Fruit fly (Drosophila melanogaster) whole organism, embryonic: ENCODE data around the gene CG14072.

Experiments used
- Adf1 ChIP-seq: fragments of 200-800 bp; sonication (Bioruptor generic); IDR thresholded peaks from 2 replicates; pipeline ENCODE4 v1.3.6; 2022; ENCODE audit warnings: missing biosample characterization, missing genetic modification characterization
- Atf6 ChIP-seq: fragments of 200-800 bp; sonication (Bioruptor generic); IDR thresholded peaks from 2 replicates; pipeline ENCODE4 v1.3.6; 2022; ENCODE audit warnings: missing biosample characterization, missing genetic modification characterization
- Bdp1 ChIP-seq: fragments of 200-800 bp; sonication (Bioruptor generic); optimal IDR thresholded peaks from 3 replicates; lab custom pipeline; 2016; ENCODE audit warnings: missing biosample characterization, missing genetic modification characterization
- BtbVII ChIP-seq: fragments of 200-800 bp; sonication (Bioruptor generic); optimal IDR thresholded peaks from 3 replicates; lab custom pipeline; 2017; ENCODE audit warnings: missing biosample characterization, mild to moderate bottlenecking, missing genetic modification characterization
- CG11093 ChIP-seq: fragments of 200-800 bp; sonication (Bioruptor generic); IDR thresholded peaks from 3 replicates; pipeline ENCODE4 v1.3.6; 2022; ENCODE audit warnings: missing biosample characterization, missing genetic modification characterization
- CG13775 ChIP-seq: fragments of 200-800 bp; sonication (Bioruptor generic); optimal IDR thresholded peaks from 3 replicates; lab custom pipeline; 2017; ENCODE audit warnings: missing biosample characterization, mild to moderate bottlenecking, missing genetic modification characterization
- CG14860 ChIP-seq: fragments of 200-800 bp; sonication (Bioruptor generic); IDR thresholded peaks from 3 replicates; pipeline ENCODE4 v1.3.6; 2022; ENCODE audit warnings: missing biosample characterization, missing genetic modification characterization; ENCODE audit not compliant: partially characterized antibody
- CG14965 ChIP-seq: fragments of 200-800 bp; sonication (Bioruptor generic); optimal IDR thresholded peaks from 2 replicates; lab custom pipeline; 2016; ENCODE audit warnings: missing biosample characterization, missing genetic modification characterization, borderline replicate concordance
- CG1603 ChIP-seq: fragments of 200-800 bp; sonication (Bioruptor generic); optimal IDR thresholded peaks from 2 replicates; lab custom pipeline; 2019; ENCODE audit warnings: missing biosample characterization, mild to moderate bottlenecking, missing genetic modification characterization, moderate library complexity
- CG16863 ChIP-seq: fragments of 200-800 bp; sonication (Bioruptor generic); optimal IDR thresholded peaks from 3 replicates; lab custom pipeline; 2016; ENCODE audit warnings: missing biosample characterization, missing genetic modification characterization
- CG17328 ChIP-seq: fragments of 200-800 bp; sonication (Bioruptor generic); IDR thresholded peaks from 2 replicates; pipeline ENCODE4 v1.3.6; 2022; ENCODE audit warnings: missing biosample characterization, missing genetic modification characterization
- CG18764 ChIP-seq: fragments of 200-800 bp; sonication (Bioruptor generic); optimal IDR thresholded peaks from 3 replicates; lab custom pipeline; 2016; ENCODE audit warnings: missing biosample characterization, missing genetic modification characterization
- CG4424 ChIP-seq: fragments of 200-800 bp; sonication (Bioruptor generic); optimal IDR thresholded peaks from 3 replicates; lab custom pipeline; 2016; ENCODE audit warnings: missing biosample characterization, missing genetic modification characterization
- CG4820 ChIP-seq: fragments of 200-800 bp; sonication (Bioruptor generic); optimal IDR thresholded peaks from 3 replicates; lab custom pipeline; 2016; ENCODE audit warnings: missing biosample characterization, missing genetic modification characterization
- CG7357 ChIP-seq: fragments of 200-800 bp; sonication (Bioruptor generic); IDR thresholded peaks from 3 replicates; pipeline ENCODE4 v1.3.6; 2022; ENCODE audit warnings: missing biosample characterization, missing genetic modification characterization
- CG8388 ChIP-seq: fragments of 200-800 bp; sonication (Bioruptor generic); optimal IDR thresholded peaks from 2 replicates; lab custom pipeline; 2019; ENCODE audit warnings: missing biosample characterization, mild to moderate bottlenecking, missing genetic modification characterization, moderate library complexity
- CHES-1-like ChIP-seq: fragments of 200-800 bp; sonication (Bioruptor generic); optimal IDR thresholded peaks from 2 replicates; lab custom pipeline; 2016; ENCODE audit warnings: missing biosample characterization, missing genetic modification characterization
- D19B ChIP-seq: fragments of 200-800 bp; sonication (Bioruptor generic); optimal IDR thresholded peaks from 2 replicates; lab custom pipeline; 2017; ENCODE audit warnings: missing biosample characterization, mild to moderate bottlenecking, missing genetic modification characterization
- Dad ChIP-seq: fragments of 200-800 bp; sonication (Bioruptor generic); optimal IDR thresholded peaks from 3 replicates; lab custom pipeline; 2016; ENCODE audit warnings: missing biosample characterization, missing genetic modification characterization
- Ets97D ChIP-seq: fragments of 200-800 bp; sonication (Bioruptor generic); optimal IDR thresholded peaks from 3 replicates; lab custom pipeline; 2016; ENCODE audit warnings: missing biosample characterization, missing genetic modification characterization
- H2.0 ChIP-seq: fragments of 200-800 bp; sonication (Bioruptor generic); IDR thresholded peaks from 2 replicates; pipeline ENCODE4 v1.3.6; 2022; ENCODE audit warnings: missing biosample characterization, missing genetic modification characterization
- HmgD ChIP-seq: fragments of 200-800 bp; sonication (Bioruptor generic); optimal IDR thresholded peaks from 3 replicates; lab custom pipeline; 2016; ENCODE audit warnings: missing biosample characterization, missing genetic modification characterization
- HmgZ ChIP-seq: fragments of 200-800 bp; sonication (Bioruptor generic); optimal IDR thresholded peaks from 2 replicates; lab custom pipeline; 2018; ENCODE audit warnings: missing biosample characterization, mild to moderate bottlenecking, missing genetic modification characterization
- MBD-R2 ChIP-seq: fragments of 200-800 bp; sonication (Bioruptor generic); IDR thresholded peaks from 2 replicates; pipeline ENCODE4 v1.3.6; 2022; ENCODE audit warnings: missing biosample characterization, missing genetic modification characterization
- Myb ChIP-seq: fragments of 200-800 bp; sonication (Bioruptor generic); optimal IDR thresholded peaks from 2 replicates; lab custom pipeline; 2016; ENCODE audit warnings: missing biosample characterization, missing genetic modification characterization
- NFAT ChIP-seq: fragments of 200-800 bp; sonication (Bioruptor generic); IDR thresholded peaks from 2 replicates; pipeline ENCODE4 v1.3.6; 2022; ENCODE audit warnings: missing biosample characterization, missing genetic modification characterization
- NfI ChIP-seq: fragments of 200-800 bp; sonication (Bioruptor generic); optimal IDR thresholded peaks from 3 replicates; lab custom pipeline; 2018; ENCODE audit warnings: missing biosample characterization, mild to moderate bottlenecking, missing genetic modification characterization, moderate library complexity
- Pdp1 ChIP-seq, 2 experiments: fragments of 200-800 bp; sonication (Bioruptor generic); optimal IDR thresholded peaks; 3 replicates each; lab custom pipeline; 2016; ENCODE audit warnings: missing biosample characterization in 2 of 2, missing genetic modification characterization in 2 of 2, mild to moderate bottlenecking in 1 of 2, moderate library complexity in 1 of 2
- Scr ChIP-seq: fragments of 200-800 bp; sonication (Bioruptor generic); IDR thresholded peaks from 2 replicates; pipeline ENCODE4 v1.3.6; 2022; ENCODE audit warnings: missing biosample characterization, missing genetic modification characterization; ENCODE audit not compliant: partially characterized antibody
- Tbp ChIP-seq: fragments of >200 bp; optimal IDR thresholded peaks from 2 replicates; lab custom pipeline; 2018; ENCODE audit warnings: missing biosample characterization, missing genetic modification characterization
- Trl ChIP-seq, 3 experiments: fragments of >200 bp in 2 of 3; fragments of 200-800 bp in 1 of 3; sonication (Bioruptor generic) in 1 of 3; optimal IDR thresholded peaks; 2 replicates in 1 of 3; 3 replicates in 2 of 3; lab custom pipeline; 2016 to 2017; ENCODE audit warnings: missing biosample characterization in 1 of 3, missing genetic modification characterization in 1 of 3
- ash1 ChIP-seq: fragments of 200-800 bp; sonication (Bioruptor generic); optimal IDR thresholded peaks from 2 replicates; lab custom pipeline; 2018; ENCODE audit warnings: missing biosample characterization, mild to moderate bottlenecking, missing genetic modification characterization
- chn ChIP-seq: fragments of 200-800 bp; sonication (Bioruptor generic); optimal IDR thresholded peaks from 2 replicates; lab custom pipeline; 2016; ENCODE audit warnings: missing biosample characterization, missing genetic modification characterization
- dan ChIP-seq: fragments of 200-800 bp; sonication (Bioruptor generic); IDR thresholded peaks from 2 replicates; pipeline ENCODE4 v1.3.6; 2022; ENCODE audit warnings: missing biosample characterization, missing genetic modification characterization
- dati ChIP-seq: fragments of 200-800 bp; sonication (Bioruptor generic); IDR thresholded peaks from 2 replicates; pipeline ENCODE4 v1.3.6; 2022; ENCODE audit warnings: missing biosample characterization, missing genetic modification characterization
- emc ChIP-seq: fragments of 200-800 bp; sonication (Bioruptor generic); optimal IDR thresholded peaks from 2 replicates; lab custom pipeline; 2016; ENCODE audit warnings: missing biosample characterization, missing genetic modification characterization
- eve ChIP-seq, 2 experiments: fragments of >200 bp; optimal IDR thresholded peaks; 2 replicates each; lab custom pipeline; 2017; ENCODE audit warnings: missing biosample characterization in 2 of 2, missing genetic modification characterization in 2 of 2
- gro ChIP-seq: fragments of 200-800 bp; sonication (Bioruptor generic); optimal IDR thresholded peaks from 2 replicates; lab custom pipeline; 2016; ENCODE audit warnings: missing biosample characterization, missing genetic modification characterization
- hb ChIP-seq: fragments of 200-800 bp; sonication (Bioruptor generic); IDR thresholded peaks from 3 replicates; pipeline ENCODE4 v1.3.6; 2022; ENCODE audit warnings: missing biosample characterization, missing genetic modification characterization; ENCODE audit not compliant: partially characterized antibody
- kah ChIP-seq: fragments of 200-800 bp; sonication (Bioruptor generic); optimal IDR thresholded peaks from 2 replicates; lab custom pipeline; 2018; ENCODE audit warnings: missing biosample characterization, mild to moderate bottlenecking, missing genetic modification characterization
- knrl ChIP-seq: fragments of 200-800 bp; sonication (Bioruptor generic); IDR thresholded peaks from 3 replicates; pipeline ENCODE4 v1.3.6; 2022; ENCODE audit warnings: missing biosample characterization, missing genetic modification characterization; ENCODE audit not compliant: partially characterized antibody
- mirr ChIP-seq: fragments of 200-800 bp; sonication (Bioruptor generic); optimal IDR thresholded peaks from 3 replicates; lab custom pipeline; 2018; ENCODE audit warnings: missing biosample characterization, mild to moderate bottlenecking, missing genetic modification characterization
- onecut ChIP-seq: fragments of 200-800 bp; sonication (Bioruptor generic); IDR thresholded peaks from 2 replicates; pipeline ENCODE4 v1.3.6; 2022; ENCODE audit warnings: missing biosample characterization, missing genetic modification characterization
- pfk ChIP-seq: fragments of 200-800 bp; sonication (Bioruptor generic); optimal IDR thresholded peaks from 2 replicates; lab custom pipeline; 2018; ENCODE audit warnings: missing biosample characterization, mild to moderate bottlenecking, missing genetic modification characterization, moderate library complexity
- pum ChIP-seq: fragments of 200-800 bp; sonication (Bioruptor generic); optimal IDR thresholded peaks from 2 replicates; lab custom pipeline; 2016; ENCODE audit warnings: missing biosample characterization, missing genetic modification characterization
- row ChIP-seq: fragments of 200-800 bp; sonication (Bioruptor generic); IDR thresholded peaks from 3 replicates; pipeline ENCODE4 v1.3.6; 2022; ENCODE audit warnings: missing biosample characterization, missing genetic modification characterization
- ssp ChIP-seq: fragments of 200-800 bp; sonication (Bioruptor generic); IDR thresholded peaks from 2 replicates; pipeline ENCODE4 v1.3.6; 2022; ENCODE audit warnings: missing biosample characterization, missing genetic modification characterization
- tll ChIP-seq, 2 experiments: fragments of 200-800 bp in 1 of 2; fragments of >200 bp in 1 of 2; sonication (Bioruptor generic) in 1 of 2; optimal IDR thresholded peaks; 2 replicates each; lab custom pipeline; 2017 to 2019; ENCODE audit warnings: missing biosample characterization in 2 of 2, missing genetic modification characterization in 2 of 2, mild to moderate bottlenecking in 1 of 2, moderate library complexity in 1 of 2
- vfl ChIP-seq: fragments of 200-800 bp; sonication (Bioruptor generic); optimal IDR thresholded peaks from 2 replicates; lab custom pipeline; 2016; ENCODE audit warnings: missing biosample characterization, missing genetic modification characterization
- zf30C ChIP-seq: fragments of 200-800 bp; sonication (Bioruptor generic); optimal IDR thresholded peaks from 3 replicates; lab custom pipeline; 2018; ENCODE audit warnings: missing biosample characterization, mild to moderate bottlenecking, missing genetic modification characterization

The CG14072 gene

DNA sequence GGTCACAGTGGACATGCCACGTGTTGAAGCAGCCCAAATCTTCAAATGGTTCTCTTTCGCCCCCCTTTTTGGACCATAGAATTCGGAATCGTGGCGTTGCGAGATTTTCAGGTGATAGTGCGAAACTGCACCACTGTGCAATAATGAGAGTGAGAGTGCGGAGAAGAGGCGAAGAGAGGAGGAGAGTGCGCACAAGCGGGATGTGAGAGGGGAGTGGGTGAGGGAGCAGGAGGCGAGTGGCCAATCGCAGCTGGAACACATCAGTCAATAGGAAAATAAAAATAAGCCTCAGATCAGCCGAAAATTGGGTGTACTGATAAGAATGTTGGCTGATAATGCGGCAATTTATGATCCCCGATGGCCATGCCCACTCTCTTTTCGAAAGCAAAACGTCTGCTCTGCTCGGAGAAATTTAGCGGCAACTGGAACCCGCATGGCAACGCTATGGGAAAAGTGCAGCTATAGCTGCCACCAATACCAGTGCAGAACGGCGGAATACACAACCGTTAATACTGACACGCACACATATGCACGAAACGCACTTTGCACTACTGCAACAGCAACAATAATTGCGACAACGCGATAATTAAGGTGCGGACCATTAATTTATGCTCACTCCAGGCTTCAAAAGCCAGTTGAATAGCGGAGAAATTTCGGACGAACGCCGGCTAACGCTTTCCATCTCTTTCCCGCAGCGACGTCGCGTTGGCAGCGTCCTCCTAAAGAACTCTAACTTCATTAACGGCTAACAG is 31.0 kb downstream of the CG14072 start (continued):
- no peak for TF ChIP-seq onecut (GFP tag; lab: Robert Waterston, UW)
- TF ChIP-seq CHES-1-like (GFP tag; lab: Kevin White, UChicago): no peak
- no peak for TF ChIP-seq Tbp (GFP tag; lab: Kevin White, UChicago)
- TF ChIP-seq eve (GFP tag; optimal IDR thresholded peaks at IDR 0.05; lab: Kevin White, UChicago): no peak
- TF ChIP-seq row (GFP tag; lab: Robert Waterston, UW): peak; percentile 77
- TF ChIP-seq ssp: no peak
- no peak for TF ChIP-seq CG16863 (GFP tag; lab: Kevin White, UChicago)
- TF ChIP-seq ash1 (GFP tag; lab: Kevin White, UChicago): peak; percentile 10
- TF ChIP-seq Scr (GFP tag; lab: Robert Waterston, UW): no peak; the same call in 1 of the 2 replicates
- TF ChIP-seq tll (GFP tag; optimal IDR thresholded peaks at IDR 0.05; lab: Kevin White, UChicago): no peak
- peak; percentile 69 to 84 for TF ChIP-seq Trl (optimal IDR thresholded peaks at IDR 0.05; lab: Kevin White, UChicago)
- TF ChIP-seq Trl (GFP tag; optimal IDR thresholded peaks at IDR 0.05; lab: Kevin White, UChicago): peak; percentile 64
- TF ChIP-seq CG14860: peak; percentile 32; the same call in 1 of the 3 replicates
- TF ChIP-seq Myb (GFP tag; lab: Kevin White, UChicago): no peak
- TF ChIP-seq Dad: no peak
- TF ChIP-seq D19B (GFP tag; lab: Kevin White, UChicago): no peak
- no peak for TF ChIP-seq HmgZ (tag; lab: Kevin White, UChicago)
- no peak for TF ChIP-seq NFAT (GFP tag; lab: Robert Waterston, UW)
- TF ChIP-seq CG7357 (GFP tag; lab: Robert Waterston, UW): no peak
- no peak for TF ChIP-seq mirr (GFP tag; lab: Kevin White, UChicago)
- no peak for TF ChIP-seq Pdp1 (GFP tag; optimal IDR thresholded peaks at IDR 0.05; lab: Kevin White, UChicago)
- 0 out of 3 replicates have a peak, but pooled peaks have one; percentile 11 for TF ChIP-seq knrl (GFP tag; lab: Robert Waterston, UW)
- TF ChIP-seq BtbVII: no peak
- peak; percentile 15 for TF ChIP-seq CG1603 (tag; lab: Kevin White, UChicago)
- no peak for TF ChIP-seq NfI (GFP tag; lab: Kevin White, UChicago)
- no peak for TF ChIP-seq CG11093
- TF ChIP-seq chn: peak; percentile 29
- TF ChIP-seq H2.0 (GFP tag; lab: Robert Waterston, UW): no peak
- TF ChIP-seq pfk (GFP tag; lab: Kevin White, UChicago): no peak
- no peak for TF ChIP-seq emc (GFP tag; lab: Kevin White, UChicago)
- no peak for TF ChIP-seq pum (GFP tag; lab: Kevin White, UChicago)
- TF ChIP-seq CG14965 (GFP tag; lab: Kevin White, UChicago): no peak
- TF ChIP-seq CG4424 (GFP tag; lab: Kevin White, UChicago): no peak
- TF ChIP-seq MBD-R2 (GFP tag; lab: Robert Waterston, UW): no peak
- no peak for TF ChIP-seq HmgD (GFP tag; lab: Kevin White, UChicago)
- no peak for TF ChIP-seq dan (GFP tag; lab: Robert Waterston, UW)
- TF ChIP-seq Bdp1 (GFP tag; lab: Kevin White, UChicago): no peak
- TF ChIP-seq hb (GFP tag; lab: Robert Waterston, UW): peak; percentile 47; the same call in 1 of the 3 replicates
- no peak for TF ChIP-seq CG8388 (GFP tag; lab: Kevin White, UChicago)
- no peak for TF ChIP-seq dati
- no peak for TF ChIP-seq CG4820
- TF ChIP-seq Atf6 (GFP tag; lab: Robert Waterston, UW): no peak
- TF ChIP-seq zf30C (GFP tag; lab: Kevin White, UChicago): no peak
- TF ChIP-seq gro: no peak
- no peak for TF ChIP-seq CG13775 (GFP tag; lab: Kevin White, UChicago)
- TF ChIP-seq Ets97D (GFP tag; lab: Kevin White, UChicago): no peak
- TF ChIP-seq kah (GFP tag; lab: Kevin White, UChicago): peak; percentile 46
- TF ChIP-seq Adf1 (GFP tag; lab: Robert Waterston, UW): peak; percentile 57
- TF ChIP-seq vfl (GFP tag; lab: Kevin White, UChicago): no peak
- 0 out of 2 replicates have a peak, but pooled peaks have one; percentile 32 for TF ChIP-seq CG17328 (GFP tag; lab: Robert Waterston, UW)
- no peak for TF ChIP-seq CG18764 (GFP tag; lab: Kevin White, UChicago)
